Worm (Caenorhabditis elegans) whole organism, L4/young adult: Measurements from ENCODE around the gene H34I24.2.

Experiments used
- W03F9.2 ChIP-seq: fragments of 150-350 bp; optimal IDR thresholded peaks from 2 replicates; lab custom pipeline; 2014; ENCODE audit warnings: missing biosample characterization, missing genetic modification characterization
- dao-5 ChIP-seq: sonication (generic microtip); optimal IDR thresholded peaks from 2 replicates; lab custom pipeline; 2016; ENCODE audit warnings: missing genotype, missing genetic modification characterization, moderate library complexity, missing compliant biosample characterization

- TF ChIP-seq dao-5 (no peak), W03F9.2 (tag; lab: Kevin White, UChicago) (no peak)
These were observed 22.9 kb upstream of the H34I24.2 start, which contains the start of gene pipp-4P for ce11 chrIII:2818980-2819379.
